Worm (Caenorhabditis elegans): ENCODE results near the gene clec-205.
"Not testable (repeated sequence)": the region's sequence is repeated elsewhere in the genome, so short reads cannot be mapped to it uniquely, and the experiment has no call there.

clec-205 gene

ce11 chrV:1814784-1815183 lies 54.1 kb downstream of the clec-205 start, which contains the start of gene Y46H3A.5:
TSS of gene Y46H3A.5 (minus strand) at chrV:1814884.
- TF ChIP-seq ctbp-1 (GFP tag; IDR thresholded peaks at IDR 0.05); dve-1 (tag; optimal IDR thresholded peaks at IDR 0.05; ENCODE audit: insufficient read depth); unc-39 (tag; optimal IDR thresholded peaks at IDR 0.05): not testable (repeated sequence)
